Fruit fly (Drosophila melanogaster): ENCODE data around the gene CG14339.

The CG14339 gene

dm6 chr2L:1158519-1159319, 50.4 kb downstream of the CG14339 start, which contains the start of gene Tango14:
Tango14 (plus strand) TSS chr2L:1158661.
- TF ChIP-seq eg (GFP tag; IDR thresholded peaks at IDR 0.05) (peak; percentile 35; the same call in 1 of the 3 replicates), Gug (GFP tag; IDR thresholded peaks at IDR 0.05) (no peak), CG8319 (GFP tag; optimal IDR thresholded peaks at IDR 0.05) (no peak), svp (GFP tag) (peak; percentile 35), spab (GFP tag; optimal IDR thresholded peaks at IDR 0.05) (no peak), CG31627 (GFP tag; optimal IDR thresholded peaks at IDR 0.05) (no peak), CG15336 (GFP tag; IDR thresholded peaks at IDR 0.05) (no peak), CG3919 (GFP tag; optimal IDR thresholded peaks at IDR 0.05) (no peak), CG6276 (GFP tag; optimal IDR thresholded peaks at IDR 0.05) (no peak), CG11902 (GFP tag; optimal IDR thresholded peaks at IDR 0.05) (no peak)

All from whole organism, prepupa.